Fruit fly (Drosophila melanogaster): ENCODE results near the gene Jhbp1.

DNA sequence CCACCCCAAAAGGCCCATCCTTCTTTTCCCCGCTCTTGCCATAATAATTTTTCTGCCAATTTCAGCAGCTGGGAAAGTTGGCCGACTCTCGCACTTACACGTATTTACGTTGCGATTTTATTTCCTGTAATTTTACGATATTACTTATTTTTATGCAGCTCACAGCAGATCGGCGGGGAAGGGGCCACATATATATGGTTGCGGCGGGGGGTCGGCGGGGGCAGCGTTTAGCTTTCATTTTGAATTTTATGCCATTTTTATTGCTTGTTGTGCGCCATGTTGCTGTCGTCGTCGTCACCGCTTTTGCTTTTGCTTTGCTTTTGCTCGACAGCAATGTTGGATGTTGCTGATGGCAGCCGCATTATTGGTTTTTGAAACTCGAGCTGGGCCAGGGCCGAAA lies 49.4 kb downstream of the Jhbp1 start:
- TF ChIP-seq EcR (GFP tag; optimal IDR thresholded peaks at IDR 0.05) = no peak
- no peak for TF ChIP-seq CG8301 (tag; optimal IDR thresholded peaks at IDR 0.05)
- TF ChIP-seq CG14655 (GFP tag; optimal IDR thresholded peaks at IDR 0.05) = no peak
- TF ChIP-seq gl (tag; optimal IDR thresholded peaks at IDR 0.05) = no peak
- no peak for TF ChIP-seq D1 (tag; optimal IDR thresholded peaks at IDR 0.05)
- TF ChIP-seq CG12605 (GFP tag; IDR thresholded peaks at IDR 0.05) = no peak
- no peak for TF ChIP-seq CG13204 (GFP tag; optimal IDR thresholded peaks at IDR 0.05)
